Worm (Caenorhabditis elegans): Measurements from ENCODE around the gene tram-1.

The tram-1 gene

ce11 chrIV:10222122-10222589 lies 1.1 kb upstream of the tram-1 start, which contains the start of gene C24F3.2:
C24F3.2 (plus strand) TSS chrIV:10222539.
- TF ChIP-seq aly-1 (tag; optimal IDR thresholded peaks at IDR 0.05) (no peak), tbx-37 (GFP tag; conservative IDR thresholded peaks at IDR 0.05) (no peak), ceh-13 (GFP tag; optimal IDR thresholded peaks at IDR 0.05) (no peak), hnd-1 (tag; optimal IDR thresholded peaks at IDR 0.05) (no peak)

- TF ChIP-seq tbx-11 (GFP tag; IDR thresholded peaks at IDR 0.05) (no peak), tbx-37 (GFP tag; conservative IDR thresholded peaks at IDR 0.05) (no peak), B0310.2 (tag; optimal IDR thresholded peaks at IDR 0.05) (no peak), hmbx-1 (tag; optimal IDR thresholded peaks at IDR 0.05) (no peak), aly-1 (tag; optimal IDR thresholded peaks at IDR 0.05) (no peak), tra-4 (tag; optimal IDR thresholded peaks at IDR 0.05) (no peak), hnd-1 (tag; optimal IDR thresholded peaks at IDR 0.05) (no peak), pes-1 (GFP tag; IDR thresholded peaks at IDR 0.05) (no peak), flt-1 (GFP tag; IDR thresholded peaks at IDR 0.05) (no peak), scrt-1 (GFP tag; IDR thresholded peaks at IDR 0.05) (no peak), ceh-13 (GFP tag; optimal IDR thresholded peaks at IDR 0.05) (no peak), F13C5.2 (tag; optimal IDR thresholded peaks at IDR 0.05) (no peak), hmg-4 (GFP tag; optimal IDR thresholded peaks at IDR 0.05) (no peak), sea-1 (GFP tag; conservative IDR thresholded peaks at IDR 0.05) (no peak), ceh-36 (tag; optimal IDR thresholded peaks at IDR 0.05) (no peak), ets-7 (tag; optimal IDR thresholded peaks at IDR 0.05) (no peak)
Measured at ce11 chrIV:10219208-10219607, 1.9 kb downstream of the tram-1 start, which contains the start of gene qns-1. qns-1 (minus strand) TSS chrIV:10219308.

ce11 chrIV:10216704-10217296 lies 4.3 kb downstream of the tram-1 start:
- TF ChIP-seq tra-4 (tag; optimal IDR thresholded peaks at IDR 0.05), result no peak
- TF ChIP-seq ceh-36 (tag; optimal IDR thresholded peaks at IDR 0.05), result no peak
- no peak for TF ChIP-seq pes-1 (GFP tag; IDR thresholded peaks at IDR 0.05)
- no peak for TF ChIP-seq ceh-13 (GFP tag; optimal IDR thresholded peaks at IDR 0.05)
- no peak for TF ChIP-seq ets-7 (tag; optimal IDR thresholded peaks at IDR 0.05)
- no peak for TF ChIP-seq scrt-1 (GFP tag; IDR thresholded peaks at IDR 0.05)
- no peak for TF ChIP-seq B0310.2 (tag; optimal IDR thresholded peaks at IDR 0.05)
- no peak for TF ChIP-seq hnd-1 (tag; optimal IDR thresholded peaks at IDR 0.05)

ce11 chrIV:10216078-10216477 lies 5.0 kb downstream of the tram-1 start, which contains the start of gene col-124:
col-124 (plus strand) TSS chrIV:10216451.
- TF ChIP-seq tbx-11 (GFP tag; IDR thresholded peaks at IDR 0.05) (no peak), tbx-37 (GFP tag; conservative IDR thresholded peaks at IDR 0.05) (no peak), ama-1 (optimal IDR thresholded peaks at IDR 0.05) (no peak), scrt-1 (GFP tag; IDR thresholded peaks at IDR 0.05) (no peak), B0310.2 (tag; optimal IDR thresholded peaks at IDR 0.05) (no peak), F13C5.2 (tag; optimal IDR thresholded peaks at IDR 0.05) (no peak), tra-4 (tag; optimal IDR thresholded peaks at IDR 0.05) (no peak), ceh-36 (tag; optimal IDR thresholded peaks at IDR 0.05) (no peak), aly-1 (tag; optimal IDR thresholded peaks at IDR 0.05) (no peak), flt-1 (GFP tag; IDR thresholded peaks at IDR 0.05) (no peak), pes-1 (GFP tag; IDR thresholded peaks at IDR 0.05) (no peak), ets-7 (tag; optimal IDR thresholded peaks at IDR 0.05) (no peak), ceh-13 (GFP tag; optimal IDR thresholded peaks at IDR 0.05) (no peak), sea-1 (GFP tag; conservative IDR thresholded peaks at IDR 0.05) (no peak), hnd-1 (tag; optimal IDR thresholded peaks at IDR 0.05) (no peak)

- no peak for TF ChIP-seq ama-1 (optimal IDR thresholded peaks at IDR 0.05)
- TF ChIP-seq tbx-11 (GFP tag; IDR thresholded peaks at IDR 0.05), result no peak
- TF ChIP-seq sea-1 (GFP tag; conservative IDR thresholded peaks at IDR 0.05), result no peak
- TF ChIP-seq ceh-13 (GFP tag; optimal IDR thresholded peaks at IDR 0.05), result no peak
- TF ChIP-seq B0310.2 (tag; optimal IDR thresholded peaks at IDR 0.05), result no peak
- TF ChIP-seq hmg-4 (GFP tag; optimal IDR thresholded peaks at IDR 0.05), result no peak
- TF ChIP-seq tra-4 (tag; optimal IDR thresholded peaks at IDR 0.05), result no peak
- TF ChIP-seq hmbx-1 (tag; optimal IDR thresholded peaks at IDR 0.05), result no peak
Measured at ce11 chrIV:10215393-10215792, 5.7 kb downstream of the tram-1 start.

ce11 chrIV:10214811-10215210 lies 6.3 kb downstream of the tram-1 start, which contains the start of gene abt-1:
abt-1 (minus strand) TSS chrIV:10214911.
- TF ChIP-seq hmg-4 (GFP tag; optimal IDR thresholded peaks at IDR 0.05) (no peak), ama-1 (optimal IDR thresholded peaks at IDR 0.05) (no peak), ets-7 (tag; optimal IDR thresholded peaks at IDR 0.05) (no peak), ceh-13 (GFP tag; optimal IDR thresholded peaks at IDR 0.05) (no peak), hmbx-1 (tag; optimal IDR thresholded peaks at IDR 0.05) (no peak), tbx-11 (GFP tag; IDR thresholded peaks at IDR 0.05) (no peak), B0310.2 (tag; optimal IDR thresholded peaks at IDR 0.05) (no peak), scrt-1 (GFP tag; IDR thresholded peaks at IDR 0.05) (no peak), pes-1 (GFP tag; IDR thresholded peaks at IDR 0.05) (no peak), ceh-36 (tag; optimal IDR thresholded peaks at IDR 0.05) (no peak)

- TF ChIP-seq sea-1 (GFP tag; conservative IDR thresholded peaks at IDR 0.05), result no peak
- no peak for TF ChIP-seq ceh-36 (tag; optimal IDR thresholded peaks at IDR 0.05)
- TF ChIP-seq tbx-37 (GFP tag; conservative IDR thresholded peaks at IDR 0.05), result no peak
- no peak for TF ChIP-seq ama-1 (optimal IDR thresholded peaks at IDR 0.05)
- no peak for TF ChIP-seq scrt-1 (GFP tag; IDR thresholded peaks at IDR 0.05)
Measured at ce11 chrIV:10206182-10206581, 14.9 kb downstream of the tram-1 start, which contains the start of gene K04D7.6. K04D7.6 (minus strand) TSS chrIV:10206282.

- no peak for TF ChIP-seq aly-1 (tag; optimal IDR thresholded peaks at IDR 0.05)
- no peak for TF ChIP-seq tra-4 (tag; optimal IDR thresholded peaks at IDR 0.05)
- no peak for TF ChIP-seq ets-7 (tag; optimal IDR thresholded peaks at IDR 0.05)
- TF ChIP-seq hmbx-1 (tag; optimal IDR thresholded peaks at IDR 0.05), result no peak
- TF ChIP-seq tbx-11 (GFP tag; IDR thresholded peaks at IDR 0.05), result no peak
- TF ChIP-seq ceh-36 (tag; optimal IDR thresholded peaks at IDR 0.05), result no peak
- TF ChIP-seq B0310.2 (tag; optimal IDR thresholded peaks at IDR 0.05), result no peak
- TF ChIP-seq ceh-13 (GFP tag; optimal IDR thresholded peaks at IDR 0.05), result no peak
- TF ChIP-seq ama-1 (optimal IDR thresholded peaks at IDR 0.05), result no peak
- no peak for TF ChIP-seq hnd-1 (tag; optimal IDR thresholded peaks at IDR 0.05)
Measured at ce11 chrIV:10197317-10197867, 23.7 kb downstream of the tram-1 start, which contains the start of gene gon-4. gon-4 (plus strand) TSS chrIV:10197817.

Measured in whole organism, early embryonic.